Worm (Caenorhabditis elegans) whole organism, L2 larva: ENCODE results near the gene str-144.

Source experiments
- ama-1 ChIP-seq: fragments of 150-350 bp; optimal IDR thresholded peaks from 2 replicates; lab custom pipeline; 2018; ENCODE audit warnings: inconsistent platforms
- ceh-82 ChIP-seq: fragments of 150-350 bp; optimal IDR thresholded peaks from 2 replicates; lab custom pipeline; 2014; ENCODE audit warnings: missing biosample characterization, missing genetic modification characterization
- lin-13 ChIP-seq: fragments of 150-350 bp; optimal IDR thresholded peaks from 2 replicates; lab custom pipeline; 2014; ENCODE audit warnings: missing biosample characterization, missing genetic modification reagents, missing genetic modification characterization
- mab-5 ChIP-seq: fragments of 150-350 bp; optimal IDR thresholded peaks from 2 replicates; lab custom pipeline; 2014; ENCODE audit warnings: missing biosample characterization, missing genetic modification characterization
- nhr-12 ChIP-seq: fragments of 150-350 bp; optimal IDR thresholded peaks from 2 replicates; lab custom pipeline; 2014; ENCODE audit warnings: missing biosample characterization, missing genetic modification characterization
- nhr-25 ChIP-seq: fragments of 150-350 bp; sonication (generic microtip); optimal IDR thresholded peaks from 3 replicates; lab custom pipeline; 2014; ENCODE audit warnings: missing biosample characterization, missing genetic modification characterization
- snpc-4 ChIP-seq: fragments of 150-350 bp; optimal IDR thresholded peaks from 2 replicates; lab custom pipeline; 2014; ENCODE audit warnings: missing biosample characterization, missing genetic modification characterization
- ztf-4 ChIP-seq: fragments of 150-350 bp; optimal IDR thresholded peaks from 2 replicates; lab custom pipeline; 2014; ENCODE audit warnings: missing biosample characterization, missing genetic modification characterization

DNA sequence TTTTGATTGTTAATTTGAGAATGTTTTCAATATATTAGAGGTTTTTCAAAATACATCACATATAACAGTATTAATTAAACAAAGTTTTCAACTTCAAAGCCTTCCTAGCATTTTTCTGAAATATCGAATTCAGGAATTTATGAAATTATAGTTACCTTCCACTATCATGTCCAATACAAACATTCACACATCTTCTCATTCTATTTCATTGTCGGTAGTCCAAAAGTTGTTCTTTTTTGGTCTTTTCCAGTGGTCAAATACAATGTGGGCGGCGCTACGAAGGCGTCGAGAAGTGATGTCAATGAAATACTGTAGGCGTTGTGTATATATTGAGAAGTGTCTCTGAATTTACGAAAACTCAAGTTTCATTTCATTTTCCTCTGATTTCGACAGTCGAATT is 3.8 kb upstream of the str-144 start, which contains the start of gene catp-3:
- TF ChIP-seq nhr-25 (tag; lab: Kevin White, UChicago) (no peak), ztf-4 (no peak), snpc-4 (no peak), nhr-12 (no peak), lin-13 (no peak), ceh-82 (no peak), mab-5 (tag; lab: Kevin White, UChicago) (no peak), ama-1 (lab: Kevin White, UChicago) (no peak)
